Worm (Caenorhabditis elegans) whole organism, early embryonic: ENCODE data around the gene npl-10.

Experiments used
- F13C5.2 ChIP-seq: sonication (generic microtip); optimal IDR thresholded peaks from 2 replicates; lab custom pipeline; 2017; ENCODE audit warnings: mild to moderate bottlenecking, missing genetic modification characterization, inconsistent platforms, missing compliant biosample characterization
- ama-1 ChIP-seq: fragments of 150-350 bp; optimal IDR thresholded peaks from 2 replicates; lab custom pipeline; 2014
- ceh-13 ChIP-seq: fragments of 200-800 bp; sonication (Bioruptor generic); optimal IDR thresholded peaks from 2 replicates; lab custom pipeline; 2018; ENCODE audit warnings: mild to moderate bottlenecking, missing genetic modification characterization, missing compliant biosample characterization
- hmbx-1 ChIP-seq: sonication (generic microtip); optimal IDR thresholded peaks from 2 replicates; lab custom pipeline; 2016; ENCODE audit warnings: mild to moderate bottlenecking, missing genetic modification characterization, missing compliant biosample characterization
- pes-1 ChIP-seq: fragments of 200-800 bp; sonication (Bioruptor generic); IDR thresholded peaks from 2 replicates; pipeline ENCODE4 v1.3.6; 2022; ENCODE audit warnings: missing genetic modification reagents, missing genetic modification characterization, missing compliant biosample characterization
- sea-1 ChIP-seq: fragments of 200-800 bp; sonication (Bioruptor generic); conservative IDR thresholded peaks from 2 replicates; pipeline ENCODE4 v1.3.6; 2022; ENCODE audit warnings: missing genetic modification characterization, missing compliant biosample characterization
- tbx-37 ChIP-seq: fragments of 200-800 bp; sonication (Bioruptor generic); conservative IDR thresholded peaks from 2 replicates; pipeline ENCODE4 v1.3.6; 2022; ENCODE audit warnings: missing genetic modification reagents, missing genetic modification characterization, missing compliant biosample characterization

DNA sequence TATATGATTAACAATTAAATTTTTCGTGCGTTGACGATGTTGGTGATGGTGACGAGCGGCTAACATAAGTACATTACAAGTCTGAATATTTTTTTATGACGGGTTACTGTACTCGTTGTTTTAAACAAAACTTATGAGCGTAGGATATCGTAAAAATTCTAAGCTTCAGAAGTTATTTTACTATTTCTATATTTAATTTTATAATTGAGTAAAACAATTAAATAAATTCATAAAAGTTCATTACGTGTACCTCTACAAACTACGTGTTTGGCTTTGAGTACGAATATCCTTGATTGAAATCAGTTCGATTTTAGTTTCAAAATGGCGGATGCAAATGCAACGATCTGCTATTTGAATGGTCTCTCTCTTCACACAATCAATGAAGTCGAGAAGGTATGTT lies 7.6 kb downstream of the npl-10 start, which contains the start of gene F37A8.1:
- TF ChIP-seq sea-1 (GFP tag; lab: Robert Waterston, UW): no peak
- no peak for TF ChIP-seq hmbx-1
- TF ChIP-seq tbx-37 (GFP tag; lab: Robert Waterston, UW): no peak
- TF ChIP-seq pes-1 (GFP tag; lab: Robert Waterston, UW): no peak
- no peak for TF ChIP-seq ama-1
- TF ChIP-seq ceh-13: no peak
- no peak for TF ChIP-seq F13C5.2 (tag; lab: Kevin White, UChicago)
